Worm (Caenorhabditis elegans) whole organism, midembryonic: ENCODE results near the gene cyp-32B1.

Source experiments
- T22C8.4 ChIP-seq: fragments of 200-800 bp; sonication (Bioruptor generic); IDR thresholded peaks from 2 replicates; pipeline ENCODE4 v1.3.6; 2022; ENCODE audit warnings: missing genetic modification characterization, missing compliant biosample characterization
- cog-1 ChIP-seq: sonication (generic microtip); optimal IDR thresholded peaks from 2 replicates; lab custom pipeline; 2016; ENCODE audit warnings: missing genetic modification characterization, missing compliant biosample characterization
- flt-1 ChIP-seq: fragments of 200-800 bp; sonication (Bioruptor generic); IDR thresholded peaks from 2 replicates; pipeline ENCODE4 v1.3.6; 2022; ENCODE audit warnings: missing genetic modification characterization, missing compliant biosample characterization
- klf-2 ChIP-seq: fragments of 200-800 bp; sonication (Bioruptor generic); conservative IDR thresholded peaks from 2 replicates; pipeline ENCODE4 v1.3.6; 2022; ENCODE audit warnings: missing genetic modification reagents, missing genetic modification characterization, missing compliant biosample characterization
- med-1 ChIP-seq: sonication (generic microtip); optimal IDR thresholded peaks from 2 replicates; lab custom pipeline; 2017; ENCODE audit warnings: missing genetic modification characterization, mild to moderate bottlenecking, missing compliant biosample characterization, antibody characterized with exemption, missing genetic modification reagents; ENCODE audit not compliant: insufficient read depth
- ref-1 ChIP-seq: fragments of 200-800 bp; sonication (Bioruptor generic); conservative IDR thresholded peaks from 2 replicates; pipeline ENCODE4 v1.3.6; 2022; ENCODE audit warnings: missing genetic modification reagents, missing genetic modification characterization, missing compliant biosample characterization
- tab-1 ChIP-seq: fragments of 200-800 bp; sonication (Bioruptor generic); IDR thresholded peaks from 2 replicates; pipeline ENCODE4 v1.3.6; 2022; ENCODE audit warnings: missing genetic modification characterization, missing compliant biosample characterization
- ztf-23 ChIP-seq: fragments of 200-800 bp; sonication (Bioruptor generic); IDR thresholded peaks from 2 replicates; pipeline ENCODE4 v1.3.6; 2022; ENCODE audit warnings: missing genetic modification reagents, missing genetic modification characterization, missing compliant biosample characterization
- ztf-29 ChIP-seq: fragments of 200-800 bp; sonication (Bioruptor generic); IDR thresholded peaks from 2 replicates; pipeline ENCODE4 v1.3.6; 2022; ENCODE audit warnings: missing genetic modification reagents, missing genetic modification characterization, missing compliant biosample characterization

Gene cyp-32B1

DNA sequence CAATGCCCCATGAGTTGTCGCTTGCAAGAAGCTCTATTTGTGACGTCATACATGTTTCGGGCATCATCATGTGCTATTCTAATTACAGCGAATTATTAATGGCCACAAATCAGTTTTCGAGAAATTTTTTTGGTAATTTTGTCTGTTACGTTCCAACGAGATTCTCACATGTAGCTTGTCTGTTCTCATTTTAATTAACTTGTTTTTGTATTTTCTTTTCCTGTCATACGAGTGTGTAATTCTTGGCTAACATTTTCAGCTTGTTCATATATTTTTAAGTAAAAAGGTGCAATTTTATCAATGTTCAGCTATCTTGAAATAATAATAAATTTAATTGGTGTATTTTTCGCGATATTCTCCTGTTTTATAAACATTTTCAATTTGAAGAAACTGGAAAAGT is 46.0 kb downstream of the cyp-32B1 start, which contains the start of gene srbc-21:
TSS of gene srbc-21 (plus strand) at position 301 of the 400 bp plus-strand sequence.
- TF ChIP-seq cog-1 (no peak), ztf-29 (GFP tag; lab: Robert Waterston, UW) (no peak), ref-1 (GFP tag; lab: Robert Waterston, UW) (no peak), ztf-23 (GFP tag; lab: Robert Waterston, UW) (no peak), tab-1 (GFP tag; lab: Robert Waterston, UW) (no peak)

DNA sequence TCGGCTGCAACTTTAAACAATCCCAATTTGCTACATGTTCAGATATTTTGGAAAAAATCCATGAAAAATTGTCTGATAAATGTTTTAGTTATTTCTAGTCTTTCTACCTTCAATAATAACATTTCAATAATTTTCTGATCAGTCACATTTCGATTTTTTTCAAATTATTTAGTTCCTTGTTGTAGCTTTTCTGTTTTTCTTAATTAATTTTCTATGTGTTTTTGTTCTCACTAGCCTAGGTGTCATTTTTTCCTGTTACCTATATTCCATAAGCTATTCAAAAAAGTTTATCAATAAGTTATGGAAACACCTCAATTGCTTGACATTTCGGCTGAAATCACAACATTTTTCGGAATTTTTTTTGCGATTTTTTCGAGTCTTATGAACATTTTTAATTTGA is 47.9 kb downstream of the cyp-32B1 start, which contains the start of gene srbc-23:
TSS of gene srbc-23 (plus strand) at position 301 of the 400 bp plus-strand sequence.
- no peak for TF ChIP-seq ztf-23 (GFP tag; lab: Robert Waterston, UW)
- no peak for TF ChIP-seq tab-1 (GFP tag; lab: Robert Waterston, UW)

DNA sequence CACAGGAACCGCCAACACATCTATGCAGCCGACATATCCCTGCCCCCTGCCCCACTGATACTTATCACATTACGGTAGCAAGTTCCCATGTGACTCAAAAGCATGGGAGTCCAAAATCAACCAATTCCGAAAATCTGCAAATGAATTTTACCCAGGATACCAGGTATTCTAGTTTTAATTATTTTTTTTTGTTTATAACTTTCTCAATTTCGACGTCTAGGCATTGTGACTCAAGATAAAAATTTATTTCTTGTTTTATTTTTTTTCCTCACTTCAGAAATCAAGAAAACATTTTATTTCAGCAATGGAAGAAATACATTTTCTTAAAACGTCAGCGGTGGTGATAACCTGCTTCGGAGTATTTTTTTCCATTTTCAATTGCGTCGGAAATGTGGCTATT is 49.8 kb downstream of the cyp-32B1 start, which contains the start of gene srbc-24:
TSS of gene srbc-24 (plus strand) at position 301 of the 400 bp plus-strand sequence.
- TF ChIP-seq ztf-29 (GFP tag; lab: Robert Waterston, UW) (no peak), med-1 (GFP tag; lab: Kevin White, UChicago) (no peak), T22C8.4 (GFP tag; lab: Robert Waterston, UW) (no peak), ref-1 (GFP tag; lab: Robert Waterston, UW) (no peak), flt-1 (GFP tag; lab: Robert Waterston, UW) (no peak), cog-1 (no peak), tab-1 (GFP tag; lab: Robert Waterston, UW) (no peak)

DNA sequence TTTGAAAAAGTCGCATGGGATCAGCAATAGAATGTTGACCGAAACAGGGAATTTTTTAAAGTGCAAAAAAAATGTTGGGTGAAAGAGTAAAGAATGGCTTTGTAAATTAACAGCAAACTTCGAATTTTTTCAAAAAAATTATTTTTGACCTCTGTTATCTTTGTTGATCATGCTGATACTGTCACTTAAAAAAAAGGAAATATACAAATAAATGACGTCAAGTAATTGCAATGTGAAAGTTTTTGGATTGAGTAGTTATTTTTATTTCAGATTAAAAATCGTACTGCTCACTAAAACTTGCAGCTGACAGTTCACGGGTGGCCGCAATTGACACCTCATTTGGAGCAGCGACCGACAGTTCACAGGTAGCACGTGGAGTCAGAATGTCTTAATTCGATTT is 50.3 kb downstream of the cyp-32B1 start, which contains the start of gene C45H4.13:
TSS of gene C45H4.13 (minus strand) at position 101 of the 400 bp plus-strand sequence.
- TF ChIP-seq T22C8.4 (GFP tag; lab: Robert Waterston, UW) = no peak
- no peak for TF ChIP-seq flt-1 (GFP tag; lab: Robert Waterston, UW)
- TF ChIP-seq cog-1 = no peak
- no peak for TF ChIP-seq med-1 (GFP tag; lab: Kevin White, UChicago)
- TF ChIP-seq ztf-23 (GFP tag; lab: Robert Waterston, UW) = no peak
- no peak for TF ChIP-seq klf-2 (GFP tag; lab: Robert Waterston, UW)
- TF ChIP-seq tab-1 (GFP tag; lab: Robert Waterston, UW) = no peak
- TF ChIP-seq ref-1 (GFP tag; lab: Robert Waterston, UW) = no peak
- TF ChIP-seq ztf-29 (GFP tag; lab: Robert Waterston, UW) = no peak

DNA sequence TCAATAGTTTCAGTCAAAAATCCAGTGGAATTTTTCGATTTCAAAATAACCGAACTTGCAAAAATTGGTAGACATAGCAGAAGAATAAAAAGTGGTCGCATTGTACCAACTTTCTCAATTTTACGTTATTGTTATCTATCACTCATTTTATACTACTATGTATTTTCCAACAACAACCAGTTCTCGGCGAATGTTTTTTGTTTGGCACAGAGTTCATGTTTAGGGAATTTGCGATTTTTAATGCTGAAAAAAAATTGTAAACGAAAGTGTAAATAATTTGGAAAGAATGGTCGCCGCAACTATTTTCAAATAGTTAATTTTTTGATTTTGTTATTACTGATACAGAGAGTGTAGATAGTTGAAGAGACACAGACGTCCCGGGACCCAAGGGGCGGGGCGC is 51.8 kb downstream of the cyp-32B1 start, which contains the start of gene C45H4.21:
TSS of gene C45H4.21 (minus strand) at position 101 of the 400 bp plus-strand sequence.
- TF ChIP-seq ztf-23 (GFP tag; lab: Robert Waterston, UW) (no peak), tab-1 (GFP tag; lab: Robert Waterston, UW) (no peak), flt-1 (GFP tag; lab: Robert Waterston, UW) (no peak), cog-1 (no peak), klf-2 (GFP tag; lab: Robert Waterston, UW) (no peak), ref-1 (GFP tag; lab: Robert Waterston, UW) (no peak), med-1 (GFP tag; lab: Kevin White, UChicago) (no peak), T22C8.4 (GFP tag; lab: Robert Waterston, UW) (no peak)
